Worm (Caenorhabditis elegans) whole organism, mixed stage, embryonic: ENCODE data around the gene ZK1321.4.

Experiments
- ham-2 ChIP-seq: fragments of 200-800 bp; sonication (Bioruptor generic); optimal IDR thresholded peaks from 2 replicates; lab custom pipeline; 2018; ENCODE audit warnings: mild to moderate bottlenecking, missing genetic modification characterization, missing compliant biosample characterization
- lsy-2 ChIP-seq: fragments of 150-350 bp; optimal IDR thresholded peaks from 2 replicates; lab custom pipeline; 2014; ENCODE audit warnings: missing biosample characterization, missing genetic modification characterization
- mep-1 ChIP-seq: fragments of 150-350 bp; optimal IDR thresholded peaks from 2 replicates; lab custom pipeline; 2017; ENCODE audit warnings: missing biosample characterization, missing genetic modification reagents, missing genetic modification characterization, inconsistent platforms
- nhr-12 ChIP-seq: fragments of 150-350 bp; optimal IDR thresholded peaks from 2 replicates; lab custom pipeline; 2014; ENCODE audit warnings: missing biosample characterization, missing genetic modification characterization
- nhr-2 ChIP-seq: fragments of 150-350 bp; optimal IDR thresholded peaks from 2 replicates; lab custom pipeline; 2014; ENCODE audit warnings: missing biosample characterization, missing genetic modification characterization
- nhr-237 ChIP-seq: fragments of 150-350 bp; optimal IDR thresholded peaks from 2 replicates; lab custom pipeline; 2014; ENCODE audit warnings: missing biosample characterization, missing genetic modification characterization
- nhr-28 ChIP-seq: fragments of 150-350 bp; optimal IDR thresholded peaks from 2 replicates; lab custom pipeline; 2014; ENCODE audit warnings: missing biosample characterization, missing genetic modification characterization
- pha-4 ChIP-seq: fragments of 150-350 bp; optimal IDR thresholded peaks from 2 replicates; lab custom pipeline; 2018; ENCODE audit warnings: missing biosample characterization, missing genetic modification reagents, missing genetic modification characterization
- sptf-1 ChIP-seq: sonication (generic microtip); optimal IDR thresholded peaks from 2 replicates; lab custom pipeline; 2017; ENCODE audit warnings: mild to moderate bottlenecking, missing genetic modification characterization, moderate library complexity, missing compliant biosample characterization
- tbx-8 ChIP-seq: fragments of 200-800 bp; sonication (Bioruptor generic); optimal IDR thresholded peaks from 2 replicates; lab custom pipeline; 2018; ENCODE audit warnings: mild to moderate bottlenecking, missing genetic modification characterization, moderate library complexity, missing compliant biosample characterization
- unc-120 ChIP-seq: sonication (generic microtip); optimal IDR thresholded peaks from 2 replicates; lab custom pipeline; 2017; ENCODE audit warnings: missing genetic modification characterization, missing compliant biosample characterization; ENCODE audit not compliant: poor library complexity, severe bottlenecking
- unc-62 ChIP-seq: fragments of 150-350 bp; optimal IDR thresholded peaks from 2 replicates; lab custom pipeline; 2014; ENCODE audit warnings: missing biosample characterization, missing genetic modification reagents, missing genetic modification characterization
- ztf-11 ChIP-seq: fragments of 150-350 bp; optimal IDR thresholded peaks from 2 replicates; lab custom pipeline; 2014; ENCODE audit warnings: missing biosample characterization, missing genetic modification characterization

DNA sequence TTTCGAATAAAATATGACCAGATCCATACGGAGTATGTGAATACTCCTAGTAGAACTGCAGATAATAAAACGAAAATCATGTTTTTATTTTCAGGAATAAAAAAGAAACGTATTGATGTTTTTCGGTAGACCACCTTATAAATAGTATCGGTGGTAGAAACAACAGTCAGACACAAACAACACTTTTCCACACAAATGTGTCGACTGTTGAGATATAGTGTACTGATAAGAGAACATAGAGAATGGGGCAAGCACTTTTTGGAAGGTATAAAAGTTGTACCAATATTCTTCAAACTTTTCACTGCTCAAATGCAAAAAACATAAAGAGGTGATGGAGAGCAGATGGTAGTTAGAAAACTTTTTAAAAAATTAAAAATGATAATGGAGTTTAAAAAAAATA, 28.9 kb upstream of the ZK1321.4 start, which contains the start of gene cyp-13A6:
- TF ChIP-seq pha-4 (tag; lab: Kevin White, UChicago) (no peak), unc-62 (no peak), sptf-1 (tag; lab: Kevin White, UChicago) (no peak), nhr-28 (tag; lab: Kevin White, UChicago) (no peak), nhr-237 (no peak), nhr-12 (no peak), ztf-11 (tag; lab: Kevin White, UChicago) (no peak), unc-120 (no peak), lsy-2 (tag; lab: Kevin White, UChicago) (no peak), tbx-8 (GFP tag; lab: Kevin White, UChicago) (no peak), mep-1 (tag; lab: Kevin White, UChicago) (no peak), nhr-2 (tag; lab: Kevin White, UChicago) (no peak), ham-2 (GFP tag; lab: Kevin White, UChicago) (no peak)
